Worm (Caenorhabditis elegans) whole organism, L2 larva: ENCODE data around the gene symk-1.

ENCODE experiments used
- aly-2 ChIP-seq: fragments of 150-350 bp; optimal IDR thresholded peaks from 2 replicates; lab custom pipeline; 2014; ENCODE audit warnings: missing biosample characterization, missing genetic modification characterization
- ama-1 ChIP-seq: fragments of 150-350 bp; optimal IDR thresholded peaks from 2 replicates; lab custom pipeline; 2018; ENCODE audit warnings: inconsistent platforms
- crh-2 ChIP-seq: sonication (generic microtip); optimal IDR thresholded peaks from 2 replicates; lab custom pipeline; 2017; ENCODE audit warnings: missing biosample characterization, missing genetic modification characterization
- dmd-4 ChIP-seq: sonication (generic microtip); optimal IDR thresholded peaks from 2 replicates; lab custom pipeline; 2017; ENCODE audit warnings: missing biosample characterization, missing genetic modification characterization
- fos-1 ChIP-seq: fragments of 150-350 bp; optimal IDR thresholded peaks from 2 replicates; lab custom pipeline; 2014; ENCODE audit warnings: missing biosample characterization, missing genetic modification characterization
- lin-39 ChIP-seq: fragments of 150-350 bp; optimal IDR thresholded peaks from 2 replicates; lab custom pipeline; 2014; ENCODE audit warnings: missing biosample characterization, missing genetic modification reagents, missing genetic modification characterization
- mdl-1 ChIP-seq, 2 experiments: fragments of 150-350 bp in 1 of 2; sonication (generic microtip) in 1 of 2; optimal IDR thresholded peaks; 2 replicates each; lab custom pipeline; 2017; ENCODE audit warnings: missing biosample characterization in 2 of 2, missing genetic modification characterization in 2 of 2
- unc-39 ChIP-seq: fragments of 150-350 bp; optimal IDR thresholded peaks from 2 replicates; lab custom pipeline; 2014; ENCODE audit warnings: missing biosample characterization, missing genetic modification characterization

DNA sequence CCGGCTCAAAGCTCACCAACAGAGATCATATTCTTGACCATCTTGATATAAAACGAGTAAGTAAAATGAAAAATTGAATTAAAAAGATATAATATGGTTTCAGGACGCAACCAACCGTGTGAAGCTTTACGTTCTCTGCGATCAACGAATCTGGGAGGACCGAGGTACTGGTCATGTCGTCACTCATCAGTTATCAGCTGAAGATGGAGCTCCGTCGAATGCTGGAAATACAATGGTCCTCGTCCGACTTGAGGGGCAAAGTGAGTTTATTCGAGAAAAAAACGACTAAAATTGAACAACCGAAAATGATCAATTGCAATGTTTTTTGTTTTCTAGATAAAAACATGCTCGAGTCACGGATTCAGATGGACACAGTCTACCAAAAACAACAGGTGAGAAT, 38.4 kb downstream of the symk-1 start:
- TF ChIP-seq mdl-1 (tag; optimal IDR thresholded peaks at IDR 0.05; lab: Kevin White, UChicago) = no peak
- TF ChIP-seq aly-2 (tag; lab: Kevin White, UChicago) = no peak
- no peak for TF ChIP-seq lin-39 (tag; lab: Kevin White, UChicago)
- TF ChIP-seq crh-2 = no peak
- TF ChIP-seq dmd-4 (tag; lab: Kevin White, UChicago) = no peak
- no peak for TF ChIP-seq fos-1 (tag; lab: Kevin White, UChicago)
- TF ChIP-seq ama-1 (lab: Kevin White, UChicago) = no peak
- no peak for TF ChIP-seq unc-39
